In the genomic region with DNA sequence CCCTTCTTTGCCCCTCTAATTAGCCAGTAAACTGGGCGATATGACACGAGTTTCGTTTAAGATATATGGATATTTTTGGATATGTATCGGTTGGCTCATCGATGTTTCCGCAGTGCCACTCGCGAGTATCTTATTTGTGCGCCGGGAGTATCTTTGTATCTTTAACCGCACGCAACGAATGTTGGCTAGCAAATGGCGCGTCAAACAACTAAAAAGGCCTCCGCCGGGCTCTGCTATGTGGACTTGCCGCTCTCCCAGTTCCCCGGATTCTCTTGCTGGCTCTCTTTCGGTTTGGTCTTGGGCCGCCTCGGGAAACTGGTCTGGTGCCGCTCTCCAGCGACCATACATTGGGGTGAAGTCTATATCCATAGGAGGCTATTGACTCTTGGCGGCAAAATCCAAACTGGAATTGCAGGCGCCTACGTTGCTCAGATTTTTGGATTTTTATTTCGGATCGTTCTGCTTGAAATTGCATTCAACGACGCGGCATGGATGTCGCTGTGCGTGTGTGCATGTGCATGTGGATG, we compare ENCODE assay signal across 4 fruit fly cellular contexts.
TF ChIP-seq lines count a peak whose summit lies in the region.

No protein-coding gene starts in this region.

- no peak for TF ChIP-seq CTCF in whole organism, embryonic (GFP tag; optimal IDR thresholded peaks at IDR 0.05; lab: Kevin White, UChicago)

TF ChIP-seq in whole organism, embryonic, 481 proteins besides CTCF, POLR2A, EP300 and RAD21 (continues in another document):
- TF ChIP-seq PHDP (tag; optimal IDR thresholded peaks at IDR 0.05; lab: Kevin White, UChicago) (no peak), Stat92E (GFP tag; optimal IDR thresholded peaks at IDR 0.05; lab: Kevin White, UChicago) (peak in 1 of 3 experiments; percentile 23), Atf3 (GFP tag; optimal IDR thresholded peaks at IDR 0.05; lab: Kevin White, UChicago) (no peak), CG12071 (GFP tag; optimal IDR thresholded peaks at IDR 0.05; lab: Kevin White, UChicago) (peak; percentile 35), CkIIα-i1 (GFP tag; IDR thresholded peaks at IDR 0.05; lab: Robert Waterston, UW) (no peak), CG32532 (GFP tag; IDR thresholded peaks at IDR 0.05; lab: Robert Waterston, UW) (peak; percentile 43; the same call in 1 of the 2 replicates), ac (GFP tag; optimal IDR thresholded peaks at IDR 0.05; lab: Kevin White, UChicago) (no peak), p53 (GFP tag; optimal IDR thresholded peaks at IDR 0.05; lab: Kevin White, UChicago) (no peak), CG12236 (GFP tag; optimal IDR thresholded peaks at IDR 0.05; lab: Kevin White, UChicago) (no peak), cwo (GFP tag; optimal IDR thresholded peaks at IDR 0.05; lab: Kevin White, UChicago) (peak; percentile 21), tup (GFP tag; optimal IDR thresholded peaks at IDR 0.05; lab: Kevin White, UChicago) (no peak), psq (GFP tag; optimal IDR thresholded peaks at IDR 0.05; lab: Kevin White, UChicago) (no peak), twi (tag; optimal IDR thresholded peaks at IDR 0.05; lab: Kevin White, UChicago) (no peak), al (GFP tag; IDR thresholded peaks at IDR 0.05; lab: Robert Waterston, UW) (no peak), Nf-YC (tag; optimal IDR thresholded peaks at IDR 0.05; lab: Kevin White, UChicago) (peak; percentile 49), CG34376 (GFP tag; optimal IDR thresholded peaks at IDR 0.05; lab: Kevin White, UChicago) (peak; percentile 41), slbo (GFP tag; IDR thresholded peaks at IDR 0.05; lab: Robert Waterston, UW) (0 out of 2 replicates have a peak, but pooled peaks have one; percentile 3), Trl (optimal IDR thresholded peaks at IDR 0.05; lab: Kevin White, UChicago) (peak; percentile 79 to 88), Trl (GFP tag; optimal IDR thresholded peaks at IDR 0.05; lab: Kevin White, UChicago) (peak; percentile 12), run (tag; optimal IDR thresholded peaks at IDR 0.05; lab: Kevin White, UChicago) (peak; percentile 23), ERR (GFP tag; optimal IDR thresholded peaks at IDR 0.05; lab: Kevin White, UChicago) (peak; percentile 8)

TF ChIP-seq in whole organism, prepupa, 60 proteins besides CTCF, POLR2A, EP300 and RAD21 (continues in another document):
- peak; percentile 10 for TF ChIP-seq Eip75B (GFP tag; optimal IDR thresholded peaks at IDR 0.05; lab: Kevin White, UChicago)
- TF ChIP-seq CG32006 (GFP tag; optimal IDR thresholded peaks at IDR 0.05; lab: Kevin White, UChicago), result no peak
- no peak for TF ChIP-seq Eip93F (GFP tag; optimal IDR thresholded peaks at IDR 0.05; lab: Kevin White, UChicago)
- TF ChIP-seq Ets21C (GFP tag; optimal IDR thresholded peaks at IDR 0.05; lab: Kevin White, UChicago), result no peak
- no peak for TF ChIP-seq CG8632 (GFP tag; optimal IDR thresholded peaks at IDR 0.05; lab: Kevin White, UChicago)
- TF ChIP-seq lz (GFP tag; optimal IDR thresholded peaks at IDR 0.05; lab: Kevin White, UChicago), result no peak
- peak; percentile 34 for TF ChIP-seq Sox102F (GFP tag; optimal IDR thresholded peaks at IDR 0.05; lab: Kevin White, UChicago)
- no peak for TF ChIP-seq cyc (GFP tag; optimal IDR thresholded peaks at IDR 0.05; lab: Kevin White, UChicago)
- no peak for TF ChIP-seq Hr39 (GFP tag; optimal IDR thresholded peaks at IDR 0.05; lab: Kevin White, UChicago)
- TF ChIP-seq Hr38 (GFP tag; optimal IDR thresholded peaks at IDR 0.05; lab: Kevin White, UChicago), result no peak
- no peak for TF ChIP-seq CG11902 (GFP tag; optimal IDR thresholded peaks at IDR 0.05; lab: Kevin White, UChicago)
- no peak for TF ChIP-seq CG10669 (GFP tag; optimal IDR thresholded peaks at IDR 0.05; lab: Kevin White, UChicago)
- TF ChIP-seq salr (GFP tag; optimal IDR thresholded peaks at IDR 0.05; lab: Kevin White, UChicago), result no peak
- no peak for TF ChIP-seq CG11294 (GFP tag; IDR thresholded peaks at IDR 0.05; lab: Robert Waterston, UW)
- peak; percentile 58 for TF ChIP-seq CG6854 (GFP tag; optimal IDR thresholded peaks at IDR 0.05; lab: Kevin White, UChicago)
- no peak for TF ChIP-seq Met (GFP tag; optimal IDR thresholded peaks at IDR 0.05; lab: Kevin White, UChicago)
- peak; percentile 55 for TF ChIP-seq Lpt (GFP tag; optimal IDR thresholded peaks at IDR 0.05; lab: Kevin White, UChicago)
- no peak for TF ChIP-seq CG11762 (GFP tag; optimal IDR thresholded peaks at IDR 0.05; lab: Kevin White, UChicago; ENCODE audit: insufficient read depth)
- no peak for TF ChIP-seq Sox14 (GFP tag; optimal IDR thresholded peaks at IDR 0.05; lab: Kevin White, UChicago)
- TF ChIP-seq Gug (GFP tag; IDR thresholded peaks at IDR 0.05; lab: Robert Waterston, UW), result no peak
- no peak for TF ChIP-seq CG4318 (GFP tag; optimal IDR thresholded peaks at IDR 0.05; lab: Kevin White, UChicago)
- no peak for TF ChIP-seq CG34406 (GFP tag; optimal IDR thresholded peaks at IDR 0.05; lab: Kevin White, UChicago)
- no peak for TF ChIP-seq spab (GFP tag; optimal IDR thresholded peaks at IDR 0.05; lab: Kevin White, UChicago)

TF ChIP-seq in whole organism, pupa, 21 proteins besides CTCF, POLR2A, EP300 and RAD21:
- TF ChIP-seq CG12605 (GFP tag; IDR thresholded peaks at IDR 0.05; lab: Robert Waterston, UW) (peak; percentile 55; the same call in 1 of the 2 replicates), CG8159 (tag; optimal IDR thresholded peaks at IDR 0.05; lab: Kevin White, UChicago) (no peak), EcR (GFP tag; optimal IDR thresholded peaks at IDR 0.05; lab: Kevin White, UChicago) (peak; percentile 99), Ets98B (GFP tag; IDR thresholded peaks at IDR 0.05; lab: Robert Waterston, UW) (peak; percentile 61; the same call in 1 of the 2 replicates), CG10348 (GFP tag; IDR thresholded peaks at IDR 0.05; lab: Robert Waterston, UW) (no peak), CG4496 (GFP tag; IDR thresholded peaks at IDR 0.05; lab: Robert Waterston, UW) (peak; percentile 55; the same call in 2 of the 3 replicates), CG8301 (tag; optimal IDR thresholded peaks at IDR 0.05; lab: Kevin White, UChicago) (peak; percentile 12), Pif1B (GFP tag; optimal IDR thresholded peaks at IDR 0.05; lab: Kevin White, UChicago) (no peak), CG13204 (GFP tag; optimal IDR thresholded peaks at IDR 0.05; lab: Kevin White, UChicago) (peak; percentile 64), Snoo (tag; optimal IDR thresholded peaks at IDR 0.05; lab: Kevin White, UChicago) (peak; percentile 8), CG32121 (GFP tag; IDR thresholded peaks at IDR 0.05; lab: Robert Waterston, UW) (peak; percentile 65), rn (GFP tag; IDR thresholded peaks at IDR 0.05; lab: Robert Waterston, UW) (no peak)

TF ChIP-seq in whole organism, wandering third instar larva, 38 proteins besides CTCF, POLR2A, EP300 and RAD21 (continues in another document):
- no peak for TF ChIP-seq CG9705 (GFP tag; optimal IDR thresholded peaks at IDR 0.05; lab: Kevin White, UChicago)
- TF ChIP-seq Hr83 (GFP tag; optimal IDR thresholded peaks at IDR 0.05; lab: Kevin White, UChicago; ENCODE audit: poor library complexity, severe bottlenecking), result peak; percentile 5
- TF ChIP-seq Hr78 (GFP tag; optimal IDR thresholded peaks at IDR 0.05; lab: Kevin White, UChicago), result no peak
- TF ChIP-seq tai (GFP tag; optimal IDR thresholded peaks at IDR 0.05; lab: Kevin White, UChicago), result no peak
- no peak for TF ChIP-seq HLH106 (tag; optimal IDR thresholded peaks at IDR 0.05; lab: Kevin White, UChicago)
- peak; percentile 90 for TF ChIP-seq Dif (GFP tag; optimal IDR thresholded peaks at IDR 0.05; lab: Kevin White, UChicago; ENCODE audit: partially characterized antibody)
- no peak for TF ChIP-seq Hnf4 (GFP tag; optimal IDR thresholded peaks at IDR 0.05; lab: Kevin White, UChicago)
- TF ChIP-seq h (GFP tag; optimal IDR thresholded peaks at IDR 0.05; lab: Kevin White, UChicago), result peak; percentile 5
- no peak for TF ChIP-seq dmrt93B (GFP tag; optimal IDR thresholded peaks at IDR 0.05; lab: Kevin White, UChicago)
- no peak for TF ChIP-seq pan (optimal IDR thresholded peaks at IDR 0.05; lab: Kevin White, UChicago)
- peak; percentile 10 for TF ChIP-seq CrebA (GFP tag; optimal IDR thresholded peaks at IDR 0.05; lab: Kevin White, UChicago; ENCODE audit: borderline replicate concordance)
- TF ChIP-seq sage (GFP tag; optimal IDR thresholded peaks at IDR 0.05; lab: Kevin White, UChicago), result no peak
- TF ChIP-seq Myc (optimal IDR thresholded peaks at IDR 0.05; lab: Kevin White, UChicago), result no peak
- no peak for TF ChIP-seq lola (GFP tag; optimal IDR thresholded peaks at IDR 0.05; lab: Kevin White, UChicago)
- TF ChIP-seq dsf (GFP tag; optimal IDR thresholded peaks at IDR 0.05; lab: Kevin White, UChicago; ENCODE audit: borderline replicate concordance), result no peak
- TF ChIP-seq Vsx2 (GFP tag; optimal IDR thresholded peaks at IDR 0.05; lab: Kevin White, UChicago; ENCODE audit: partially characterized antibody), result peak; percentile 59
- no peak for TF ChIP-seq usp (GFP tag; optimal IDR thresholded peaks at IDR 0.05; lab: Kevin White, UChicago)
- no peak for TF ChIP-seq GATAd (GFP tag; optimal IDR thresholded peaks at IDR 0.05; lab: Kevin White, UChicago)
- no peak for TF ChIP-seq CG32264 (GFP tag; optimal IDR thresholded peaks at IDR 0.05; lab: Kevin White, UChicago)
- no peak for TF ChIP-seq foxo (GFP tag; optimal IDR thresholded peaks at IDR 0.05; lab: Kevin White, UChicago)
- no peak for TF ChIP-seq Jra (GFP tag; optimal IDR thresholded peaks at IDR 0.05; lab: Kevin White, UChicago)
- TF ChIP-seq Sp1 (GFP tag; optimal IDR thresholded peaks at IDR 0.05; lab: Kevin White, UChicago), result peak; percentile 22
- no peak for TF ChIP-seq Abd-B (GFP tag; optimal IDR thresholded peaks at IDR 0.05; lab: Kevin White, UChicago)
- no peak for TF ChIP-seq N (GFP tag; optimal IDR thresholded peaks at IDR 0.05; lab: Kevin White, UChicago)
- TF ChIP-seq woc (GFP tag; optimal IDR thresholded peaks at IDR 0.05; lab: Kevin White, UChicago), result no peak
- no peak for TF ChIP-seq Mio (GFP tag; optimal IDR thresholded peaks at IDR 0.05; lab: Kevin White, UChicago)
- TF ChIP-seq fru (GFP tag; optimal IDR thresholded peaks at IDR 0.05; lab: Kevin White, UChicago), result no peak
- TF ChIP-seq sv (GFP tag; optimal IDR thresholded peaks at IDR 0.05; lab: Kevin White, UChicago), result no peak
- TF ChIP-seq OdsH (GFP tag; optimal IDR thresholded peaks at IDR 0.05; lab: Kevin White, UChicago), result peak; percentile 21
- TF ChIP-seq Dfd (GFP tag; optimal IDR thresholded peaks at IDR 0.05; lab: Kevin White, UChicago), result no peak
- peak; percentile 71 to 84 for TF ChIP-seq dl (GFP tag; optimal IDR thresholded peaks at IDR 0.05; lab: Kevin White, UChicago; ENCODE audit: insufficient read depth in 1 of 2, partially characterized antibody in 2 of 2)
- no peak for TF ChIP-seq brk (GFP tag; optimal IDR thresholded peaks at IDR 0.05; lab: Kevin White, UChicago)
- TF ChIP-seq br (GFP tag; optimal IDR thresholded peaks at IDR 0.05; lab: Kevin White, UChicago), result no peak
- no peak for TF ChIP-seq psq (GFP tag; optimal IDR thresholded peaks at IDR 0.05; lab: Kevin White, UChicago)
- no peak for TF ChIP-seq rgr (GFP tag; optimal IDR thresholded peaks at IDR 0.05; lab: Kevin White, UChicago)
- no peak for TF ChIP-seq ey (GFP tag; optimal IDR thresholded peaks at IDR 0.05; lab: Kevin White, UChicago)
